Fruit fly (Drosophila melanogaster): ENCODE data around the gene CG12219.

CG12219 gene

DNA sequence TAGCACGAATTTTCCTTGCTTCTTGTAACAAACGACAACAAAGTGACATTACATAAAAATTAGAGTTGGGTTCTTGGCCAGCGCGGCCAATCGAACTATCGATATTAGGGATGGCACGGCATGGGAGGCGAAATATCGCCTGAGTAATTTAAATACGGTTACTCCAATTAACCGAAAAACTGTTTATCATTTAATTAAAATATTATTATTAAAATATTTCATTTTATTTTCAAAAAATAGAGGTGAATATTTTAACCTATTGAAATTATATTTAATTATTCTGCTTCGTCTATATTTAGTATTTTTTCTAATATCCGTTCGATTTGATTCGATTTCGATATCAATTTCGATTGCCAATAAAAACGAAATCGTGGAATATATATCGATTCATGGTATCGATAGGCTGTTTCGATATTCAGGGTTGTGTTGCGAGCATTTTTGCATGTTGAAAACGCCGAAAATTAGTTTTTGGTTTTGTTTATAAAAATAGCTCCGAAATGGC lies 45.6 kb downstream of the CG12219 start, which contains the start of the genes Rbcn-3A and Spx (continued):
- TF ChIP-seq Bdp1 (GFP tag; optimal IDR thresholded peaks at IDR 0.05) (no peak), CG30020 (tag; optimal IDR thresholded peaks at IDR 0.05) (peak; percentile 32), Atf3 (GFP tag; optimal IDR thresholded peaks at IDR 0.05) (no peak), fd96Cb (tag; optimal IDR thresholded peaks at IDR 0.05) (no peak), CG3847 (GFP tag; IDR thresholded peaks at IDR 0.05) (0 out of 2 replicates have a peak, but pooled peaks have one; percentile 25), CG17612 (GFP tag; IDR thresholded peaks at IDR 0.05) (no peak), H15 (GFP tag; IDR thresholded peaks at IDR 0.05) (no peak), CG3065 (GFP tag; optimal IDR thresholded peaks at IDR 0.05) (no peak), CG15601 (tag; optimal IDR thresholded peaks at IDR 0.05) (peak; percentile 29), Six4 (GFP tag; optimal IDR thresholded peaks at IDR 0.05) (no peak), CG33213 (GFP tag; optimal IDR thresholded peaks at IDR 0.05) (no peak), CG1832 (GFP tag; optimal IDR thresholded peaks at IDR 0.05) (no peak), CG5245 (GFP tag; optimal IDR thresholded peaks at IDR 0.05) (no peak), nmo (GFP tag; optimal IDR thresholded peaks at IDR 0.05) (peak; percentile 68), bowl (GFP tag; IDR thresholded peaks at IDR 0.05) (no peak), trem (tag; optimal IDR thresholded peaks at IDR 0.05) (peak; percentile 50), bsh (GFP tag; optimal IDR thresholded peaks at IDR 0.05) (no peak), Ravus (GFP tag; IDR thresholded peaks at IDR 0.05) (no peak), CG1602 (GFP tag; optimal IDR thresholded peaks at IDR 0.05) (peak; percentile 5), CG10321 (GFP tag; IDR thresholded peaks at IDR 0.05) (no peak), Sry-β (GFP tag; optimal IDR thresholded peaks at IDR 0.05) (no peak), CG31388 (GFP tag; optimal IDR thresholded peaks at IDR 0.05) (no peak), CG8089 (GFP tag; optimal IDR thresholded peaks at IDR 0.05) (no peak), trh (GFP tag; optimal IDR thresholded peaks at IDR 0.05) (no peak), ac (GFP tag; optimal IDR thresholded peaks at IDR 0.05) (no peak), crp (GFP tag; optimal IDR thresholded peaks at IDR 0.05) (no peak), Scr (GFP tag; IDR thresholded peaks at IDR 0.05; ENCODE audit: partially characterized antibody) (peak; percentile 94), YL-1 (GFP tag; optimal IDR thresholded peaks at IDR 0.05) (peak; percentile 45), CG13424 (tag; optimal IDR thresholded peaks at IDR 0.05) (peak; percentile 55), dysf (GFP tag; IDR thresholded peaks at IDR 0.05) (no peak), CG15479 (GFP tag; optimal IDR thresholded peaks at IDR 0.05) (no peak)

DNA sequence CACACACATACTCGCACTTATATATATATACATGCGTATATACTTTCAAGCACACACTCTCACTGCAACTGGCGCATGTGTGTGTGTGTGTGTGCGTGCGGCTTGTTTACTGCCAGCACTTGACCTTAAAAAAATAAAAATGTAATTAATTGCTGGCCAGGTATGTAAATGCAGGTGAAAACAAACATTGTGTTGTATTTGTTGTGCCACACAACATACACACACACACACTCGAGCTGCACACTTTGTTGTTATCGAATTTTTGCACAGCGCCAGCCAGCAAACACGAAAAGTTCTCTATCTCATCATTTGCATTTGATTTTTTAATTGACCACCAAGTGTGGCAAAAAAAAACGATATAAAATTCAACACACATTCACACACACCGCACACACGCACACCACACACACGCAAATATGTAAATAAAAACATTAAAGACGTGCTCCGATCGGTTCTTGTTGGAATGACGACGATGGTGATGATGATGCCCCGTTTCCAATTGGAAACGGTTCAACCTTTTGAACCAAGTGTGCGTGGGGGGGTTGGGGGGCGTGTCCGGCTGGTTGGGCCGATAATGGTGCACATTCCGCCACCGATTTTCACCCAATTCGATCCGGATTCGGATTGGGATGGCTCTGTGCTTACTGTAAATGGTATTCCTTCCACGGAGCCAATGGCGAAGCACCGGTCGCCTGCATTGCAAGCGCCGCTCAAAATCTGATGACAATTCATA lies 46.3 kb downstream of the CG12219 start:
- TF ChIP-seq insv (GFP tag; optimal IDR thresholded peaks at IDR 0.05) (peak; percentile 84 to 95), otp (GFP tag; IDR thresholded peaks at IDR 0.05) (no peak), CG6854 (GFP tag; optimal IDR thresholded peaks at IDR 0.05) (no peak), crol (GFP tag; IDR thresholded peaks at IDR 0.05) (peak; percentile 67), nerfin-1 (tag; optimal IDR thresholded peaks at IDR 0.05) (peak; percentile 19), CG4360 (GFP tag; IDR thresholded peaks at IDR 0.05) (no peak), Rx (GFP tag; IDR thresholded peaks at IDR 0.05) (no peak), Jarid2 (GFP tag; optimal IDR thresholded peaks at IDR 0.05) (peak; percentile 4), NK7.1 (GFP tag; optimal IDR thresholded peaks at IDR 0.05) (no peak), ap (GFP tag; IDR thresholded peaks at IDR 0.05) (no peak), ase (GFP tag; IDR thresholded peaks at IDR 0.05) (no peak), CG8281 (tag; optimal IDR thresholded peaks at IDR 0.05) (no peak), lov (optimal IDR thresholded peaks at IDR 0.05) (no peak), lov (GFP tag; IDR thresholded peaks at IDR 0.05) (no peak), MESR4 (GFP tag; optimal IDR thresholded peaks at IDR 0.05) (peak; percentile 30), slou (GFP tag; optimal IDR thresholded peaks at IDR 0.05) (no peak), CG2120 (GFP tag; optimal IDR thresholded peaks at IDR 0.05) (no peak), tio (GFP tag; optimal IDR thresholded peaks at IDR 0.05) (no peak), Elba2 (GFP tag; optimal IDR thresholded peaks at IDR 0.05) (peak; percentile 83), cg (GFP tag; optimal IDR thresholded peaks at IDR 0.05) (peak; percentile 77)
